Worm (Caenorhabditis elegans) whole organism, L3 larva: ENCODE data around the gene dct-6.

Source experiments
- R02D3.7 ChIP-seq: fragments of 150-350 bp; optimal IDR thresholded peaks from 2 replicates; lab custom pipeline; 2014; ENCODE audit warnings: missing biosample characterization, missing genetic modification characterization
- ZK546.5 ChIP-seq: sonication (generic microtip); optimal IDR thresholded peaks from 2 replicates; lab custom pipeline; 2017; ENCODE audit warnings: missing biosample characterization, missing genetic modification characterization
- aly-2 ChIP-seq: fragments of 150-350 bp; optimal IDR thresholded peaks from 2 replicates; lab custom pipeline; 2014; ENCODE audit warnings: missing biosample characterization, missing genetic modification characterization
- ama-1 ChIP-seq: fragments of 150-350 bp; optimal IDR thresholded peaks from 2 replicates; lab custom pipeline; 2018
- ceh-16 ChIP-seq: sonication (generic microtip); optimal IDR thresholded peaks from 2 replicates; lab custom pipeline; 2017; ENCODE audit warnings: missing biosample characterization, missing genetic modification characterization
- ceh-28 ChIP-seq: fragments of 150-350 bp; optimal IDR thresholded peaks from 2 replicates; lab custom pipeline; 2014; ENCODE audit warnings: missing biosample characterization, missing genetic modification reagents, missing genetic modification characterization
- ceh-82 ChIP-seq: fragments of 150-350 bp; optimal IDR thresholded peaks from 2 replicates; lab custom pipeline; 2014; ENCODE audit warnings: missing biosample characterization, missing genetic modification characterization
- ceh-9 ChIP-seq: sonication (generic microtip); optimal IDR thresholded peaks from 2 replicates; lab custom pipeline; 2018; ENCODE audit warnings: missing biosample characterization, missing genetic modification characterization
- daf-12 ChIP-seq: fragments of 150-350 bp; optimal IDR thresholded peaks from 2 replicates; lab custom pipeline; 2014; ENCODE audit warnings: missing biosample characterization, missing genetic modification reagents, missing genetic modification characterization
- egl-27 ChIP-seq: sonication (generic microtip); optimal IDR thresholded peaks from 4 replicates; lab custom pipeline; 2017; ENCODE audit warnings: missing biosample characterization, missing genetic modification reagents, missing genetic modification characterization
- egl-5 ChIP-seq: fragments of 150-350 bp; optimal IDR thresholded peaks from 2 replicates; lab custom pipeline; 2017; ENCODE audit warnings: missing biosample characterization, missing genetic modification reagents, missing genetic modification characterization, inconsistent platforms
- elt-1 ChIP-seq: fragments of 150-350 bp; optimal IDR thresholded peaks from 2 replicates; lab custom pipeline; 2014; ENCODE audit warnings: missing biosample characterization, missing genetic modification characterization
- elt-2 ChIP-seq: sonication (generic microtip); optimal IDR thresholded peaks from 2 replicates; lab custom pipeline; 2016; ENCODE audit warnings: missing genetic modification reagents, mild to moderate bottlenecking, missing genetic modification characterization, missing compliant biosample characterization
- elt-3 ChIP-seq, 3 experiments: fragments of 150-350 bp in 1 of 3; sonication (generic microtip) in 2 of 3; optimal IDR thresholded peaks; 2 replicates in 2 of 3; 4 replicates in 1 of 3; lab custom pipeline; 2014 to 2017; ENCODE audit warnings: missing biosample characterization in 3 of 3, missing genetic modification characterization in 3 of 3
- eor-1 ChIP-seq, 2 experiments: fragments of 150-350 bp; optimal IDR thresholded peaks; 2 replicates each; lab custom pipeline; 2014 to 2018; ENCODE audit warnings: missing biosample characterization in 2 of 2, missing genetic modification characterization in 2 of 2
- fkh-10 ChIP-seq: sonication (generic microtip); optimal IDR thresholded peaks from 2 replicates; lab custom pipeline; 2017; ENCODE audit warnings: missing biosample characterization, missing genetic modification reagents, missing genetic modification characterization
- fkh-2 ChIP-seq: fragments of 150-350 bp; optimal IDR thresholded peaks from 2 replicates; lab custom pipeline; 2014; ENCODE audit warnings: missing biosample characterization, missing genetic modification reagents, missing genetic modification characterization
- hmg-11 ChIP-seq: sonication (generic microtip); optimal IDR thresholded peaks from 2 replicates; lab custom pipeline; 2016; ENCODE audit warnings: missing genetic modification characterization, missing compliant biosample characterization
- jun-1 ChIP-seq: fragments of 150-350 bp; optimal IDR thresholded peaks from 2 replicates; lab custom pipeline; 2014; ENCODE audit warnings: missing biosample characterization, missing genetic modification reagents, missing genetic modification characterization
- lin-15B ChIP-seq: fragments of 150-350 bp; optimal IDR thresholded peaks from 2 replicates; lab custom pipeline; 2014; ENCODE audit warnings: missing biosample characterization, missing genetic modification characterization
- lin-39 ChIP-seq: fragments of 150-350 bp; optimal IDR thresholded peaks from 2 replicates; lab custom pipeline; 2018; ENCODE audit warnings: missing biosample characterization, missing genetic modification reagents, missing genetic modification characterization
- lsy-12 ChIP-seq: sonication (generic microtip); optimal IDR thresholded peaks from 2 replicates; lab custom pipeline; 2016; ENCODE audit warnings: mild to moderate bottlenecking, missing genetic modification characterization, missing compliant biosample characterization
- mml-1 ChIP-seq: fragments of 150-350 bp; sonication (generic microtip); optimal IDR thresholded peaks from 3 replicates; lab custom pipeline; 2014; ENCODE audit warnings: missing biosample characterization, missing genetic modification characterization
- nfya-1 ChIP-seq: sonication (generic microtip); optimal IDR thresholded peaks from 2 replicates; lab custom pipeline; 2017; ENCODE audit warnings: missing genetic modification characterization, mild to moderate bottlenecking, missing compliant biosample characterization, antibody characterized with exemption, moderate library complexity; ENCODE audit not compliant: insufficient read depth
- nhr-11 ChIP-seq: fragments of 150-350 bp; optimal IDR thresholded peaks from 2 replicates; lab custom pipeline; 2014; ENCODE audit warnings: missing biosample characterization, missing genetic modification characterization
- nhr-12 ChIP-seq: fragments of 150-350 bp; optimal IDR thresholded peaks from 2 replicates; lab custom pipeline; 2014; ENCODE audit warnings: missing biosample characterization, missing genetic modification characterization
- nhr-23 ChIP-seq: fragments of 150-350 bp; optimal IDR thresholded peaks from 2 replicates; lab custom pipeline; 2014; ENCODE audit warnings: missing biosample characterization, missing genetic modification reagents, missing genetic modification characterization
- nhr-237 ChIP-seq: fragments of 150-350 bp; optimal IDR thresholded peaks from 2 replicates; lab custom pipeline; 2014; ENCODE audit warnings: missing biosample characterization, missing genetic modification characterization
- nhr-25 ChIP-seq: sonication (generic microtip); optimal IDR thresholded peaks from 2 replicates; lab custom pipeline; 2017; ENCODE audit warnings: missing biosample characterization, missing genetic modification characterization
- nhr-43 ChIP-seq: sonication (generic microtip); optimal IDR thresholded peaks from 2 replicates; lab custom pipeline; 2016; ENCODE audit warnings: mild to moderate bottlenecking, missing genetic modification characterization, missing compliant biosample characterization; ENCODE audit not compliant: poor library complexity, severe bottlenecking
- nhr-67 ChIP-seq: fragments of 150-350 bp; optimal IDR thresholded peaks from 2 replicates; lab custom pipeline; 2014; ENCODE audit warnings: missing biosample characterization, missing genetic modification characterization
- nhr-76 ChIP-seq: fragments of 150-350 bp; sonication (generic microtip); optimal IDR thresholded peaks from 5 replicates; lab custom pipeline; 2014; ENCODE audit warnings: missing biosample characterization, missing genetic modification characterization
- nhr-77 ChIP-seq: fragments of 150-350 bp; optimal IDR thresholded peaks from 2 replicates; lab custom pipeline; 2014; ENCODE audit warnings: missing biosample characterization, missing genetic modification characterization
- pha-4 ChIP-seq: fragments of 150-350 bp; optimal IDR thresholded peaks from 2 replicates; lab custom pipeline; 2014; ENCODE audit warnings: missing biosample characterization, missing genetic modification reagents, missing genetic modification characterization
- pqm-1 ChIP-seq: fragments of 150-350 bp; optimal IDR thresholded peaks from 2 replicates; lab custom pipeline; 2017; ENCODE audit warnings: missing biosample characterization, missing genetic modification characterization, inconsistent platforms
- sea-2 ChIP-seq: fragments of 150-350 bp; sonication (generic microtip); optimal IDR thresholded peaks from 4 replicates; lab custom pipeline; 2014; ENCODE audit warnings: missing biosample characterization, missing genetic modification reagents, missing genetic modification characterization
- skn-1 ChIP-seq: fragments of 150-350 bp; optimal IDR thresholded peaks from 2 replicates; lab custom pipeline; 2014; ENCODE audit warnings: missing biosample characterization, missing genetic modification characterization
- snpc-4 ChIP-seq: fragments of 150-350 bp; optimal IDR thresholded peaks from 2 replicates; lab custom pipeline; 2014; ENCODE audit warnings: missing biosample characterization, missing genetic modification characterization
- tbx-2 ChIP-seq: sonication (generic microtip); optimal IDR thresholded peaks from 2 replicates; lab custom pipeline; 2016; ENCODE audit warnings: mild to moderate bottlenecking, missing genetic modification characterization, missing compliant biosample characterization
- unc-39 ChIP-seq: sonication (generic microtip); optimal IDR thresholded peaks from 4 replicates; lab custom pipeline; 2017; ENCODE audit warnings: missing biosample characterization, missing genetic modification characterization
- unc-62 ChIP-seq: fragments of 150-350 bp; sonication (generic microtip); optimal IDR thresholded peaks from 4 replicates; lab custom pipeline; 2014; ENCODE audit warnings: missing biosample characterization, missing genetic modification reagents, missing genetic modification characterization
- zag-1 ChIP-seq: fragments of 150-350 bp; optimal IDR thresholded peaks from 2 replicates; lab custom pipeline; 2014; ENCODE audit warnings: missing biosample characterization, missing genetic modification characterization
- ztf-4 ChIP-seq: fragments of 150-350 bp; optimal IDR thresholded peaks from 2 replicates; lab custom pipeline; 2014; ENCODE audit warnings: missing biosample characterization, missing genetic modification characterization

Gene dct-6

DNA sequence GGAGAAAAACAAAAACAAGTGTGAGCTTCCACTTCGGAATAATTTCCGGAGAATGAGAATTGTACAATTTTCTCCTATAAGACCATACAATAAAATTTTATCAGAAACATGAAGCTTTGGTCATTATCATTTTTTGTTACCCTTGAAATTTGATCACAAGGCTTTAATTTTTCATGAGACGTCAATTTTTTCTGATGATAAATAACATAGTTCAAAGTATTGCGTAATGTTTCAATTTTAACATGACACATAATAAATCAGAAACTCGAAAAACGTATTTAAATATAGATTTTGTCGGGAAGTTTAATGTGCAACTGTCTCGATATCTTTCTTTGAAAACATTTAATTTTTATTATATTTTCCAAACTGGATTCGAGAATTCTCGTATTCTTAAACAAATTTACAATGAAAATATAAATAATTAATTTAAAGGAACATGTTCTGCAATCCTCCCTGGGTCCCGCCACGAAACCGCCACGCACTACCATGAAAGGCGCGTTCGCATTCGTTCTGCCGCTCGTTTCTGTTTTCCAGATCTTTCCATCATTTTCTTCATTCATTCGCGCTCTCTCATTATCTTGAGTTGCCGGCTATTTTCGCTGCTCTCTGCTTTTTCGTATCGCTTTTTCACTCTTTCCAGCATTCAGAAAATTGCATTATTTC, 27.3 kb upstream of the dct-6 start:
- TF ChIP-seq nfya-1, result no peak
- TF ChIP-seq R02D3.7 (tag; lab: Kevin White, UChicago), result no peak
- TF ChIP-seq pha-4 (tag; lab: Kevin White, UChicago), result peak; percentile 57
- no peak for TF ChIP-seq fkh-2
- TF ChIP-seq egl-5 (tag; lab: Kevin White, UChicago), result no peak
- TF ChIP-seq nhr-77 (tag; lab: Kevin White, UChicago), result no peak
- peak; percentile 69 for TF ChIP-seq elt-2 (tag; lab: Kevin White, UChicago)
- no peak for TF ChIP-seq daf-12 (tag; lab: Kevin White, UChicago)
- TF ChIP-seq lsy-12, result no peak
- TF ChIP-seq pqm-1 (tag; lab: Kevin White, UChicago), result peak; percentile 61
- no peak for TF ChIP-seq nhr-25 (tag; lab: Kevin White, UChicago)
- peak; percentile 13 for TF ChIP-seq lin-39 (tag; lab: Kevin White, UChicago)
- TF ChIP-seq nhr-67 (tag; lab: Kevin White, UChicago), result no peak

DNA sequence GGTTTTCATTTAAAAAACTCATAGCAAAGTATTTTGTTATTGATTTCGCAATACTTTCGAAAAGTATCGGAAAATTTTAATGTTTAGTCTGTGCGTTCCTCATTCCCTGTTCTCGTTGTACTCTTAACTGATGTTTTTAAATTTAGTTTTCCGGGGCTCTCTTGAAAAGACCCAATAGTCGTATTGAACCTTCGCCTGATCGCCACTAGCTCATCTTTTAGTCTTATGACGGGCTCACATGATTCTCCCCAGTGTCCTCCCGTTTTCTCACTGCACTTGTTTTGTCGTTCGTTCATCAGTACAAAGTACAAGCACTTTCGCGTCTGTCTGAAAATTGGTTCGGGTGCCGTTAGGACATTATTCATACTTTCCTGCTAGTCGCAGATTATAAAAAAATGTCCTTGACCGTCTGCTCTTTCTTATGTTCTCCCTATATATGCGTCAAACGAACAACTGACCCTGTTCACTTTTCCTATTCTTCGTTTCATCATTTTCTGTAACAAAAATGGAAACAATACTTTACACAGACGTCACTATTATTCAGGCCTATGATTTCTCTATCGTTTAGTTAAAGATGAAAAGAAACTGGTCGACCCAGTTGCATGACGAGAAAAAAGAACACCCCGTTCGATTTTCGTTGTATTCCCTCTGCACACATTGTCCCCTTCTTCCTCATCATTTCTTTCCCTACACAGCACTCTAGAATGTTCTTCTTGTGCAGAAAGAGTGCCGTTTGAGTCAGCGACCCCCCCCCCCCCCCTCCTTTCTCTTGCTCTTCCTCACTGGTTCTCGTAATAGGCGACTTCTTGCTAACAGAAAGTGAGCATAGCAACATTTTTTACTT, 26.5 kb upstream of the dct-6 start, which contains the start of gene ubq-1:
Gene ubq-1, plus strand, starts transcription at position 802 of the 844 bp plus-strand sequence.
- TF ChIP-seq nfya-1 (peak; percentile 24), nhr-67 (tag; lab: Kevin White, UChicago) (no peak), nhr-12 (tag; lab: Kevin White, UChicago) (no peak), ama-1 (lab: Kevin White, UChicago) (peak; percentile 59), sea-2 (GFP tag; lab: Kevin White, UChicago) (no peak), unc-39 (no peak), eor-1 (tag; optimal IDR thresholded peaks at IDR 0.05; lab: Kevin White, UChicago) (no peak), mml-1 (tag; lab: Kevin White, UChicago) (no peak), egl-27 (tag; lab: Kevin White, UChicago) (peak; percentile 15), ceh-28 (no peak), R02D3.7 (tag; lab: Kevin White, UChicago) (no peak), nhr-25 (tag; lab: Kevin White, UChicago) (peak; percentile 64), nhr-11 (tag; lab: Kevin White, UChicago) (no peak), skn-1 (no peak), nhr-23 (tag; lab: Kevin White, UChicago) (peak; percentile 7), ztf-4 (tag; lab: Kevin White, UChicago) (no peak), elt-3 (tag; optimal IDR thresholded peaks at IDR 0.05; lab: Kevin White, UChicago) (no peak), ceh-82 (tag; lab: Kevin White, UChicago) (peak; percentile 15), lin-15B (tag; lab: Kevin White, UChicago) (no peak), ZK546.5 (tag; lab: Kevin White, UChicago) (no peak), elt-2 (tag; lab: Kevin White, UChicago) (peak; percentile 15), hmg-11 (tag; lab: Kevin White, UChicago) (peak; percentile 28), pha-4 (tag; lab: Kevin White, UChicago) (peak; percentile 61), nhr-76 (tag; lab: Kevin White, UChicago) (no peak)

DNA sequence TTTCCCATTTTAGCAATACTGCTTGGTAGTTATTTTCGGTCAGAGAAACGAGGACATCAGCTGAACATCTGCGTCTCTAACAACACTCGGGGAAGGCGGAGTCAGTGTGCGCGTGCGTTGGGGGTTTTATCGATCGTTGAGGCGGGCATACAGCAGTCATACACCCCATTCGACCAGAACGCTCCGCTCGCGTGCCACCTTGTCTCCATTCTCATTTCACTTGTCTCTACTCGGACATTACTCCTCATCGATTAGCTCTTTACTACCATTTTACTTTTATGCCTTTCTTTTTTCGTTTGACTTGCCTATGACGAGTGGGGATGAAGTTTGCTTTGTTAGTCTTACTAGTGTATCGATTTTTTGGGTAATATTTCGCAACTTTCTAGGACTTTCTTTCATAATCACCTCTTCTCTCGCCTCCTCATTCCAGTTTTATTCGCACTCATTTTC, 25.7 kb upstream of the dct-6 start:
- TF ChIP-seq sea-2 (GFP tag; lab: Kevin White, UChicago) (peak; percentile 76), lsy-12 (peak; percentile 3), nhr-237 (no peak), lin-39 (tag; lab: Kevin White, UChicago) (peak; percentile 95), unc-62 (GFP tag; lab: Kevin White, UChicago) (no peak), aly-2 (tag; lab: Kevin White, UChicago) (peak; percentile 2), snpc-4 (no peak), nhr-43 (tag; lab: Kevin White, UChicago) (no peak), eor-1 (tag; optimal IDR thresholded peaks at IDR 0.05; lab: Kevin White, UChicago) (no peak), nhr-25 (tag; lab: Kevin White, UChicago) (peak; percentile 78), nhr-67 (tag; lab: Kevin White, UChicago) (no peak), jun-1 (tag; lab: Kevin White, UChicago) (peak; percentile 20), fkh-2 (no peak), nhr-77 (tag; lab: Kevin White, UChicago) (no peak), R02D3.7 (tag; lab: Kevin White, UChicago) (peak; percentile 30), unc-39 (no peak), fkh-10 (GFP tag; lab: Kevin White, UChicago) (peak; percentile 78), ceh-82 (tag; lab: Kevin White, UChicago) (no peak), elt-3 (tag; optimal IDR thresholded peaks at IDR 0.05; lab: Kevin White, UChicago) (no peak), egl-27 (tag; lab: Kevin White, UChicago) (no peak), zag-1 (no peak), ZK546.5 (tag; lab: Kevin White, UChicago) (no peak), lin-15B (tag; lab: Kevin White, UChicago) (no peak), nfya-1 (peak; percentile 78), ceh-16 (no peak), tbx-2 (peak; percentile 12), ceh-9 (tag; lab: Kevin White, UChicago) (no peak), egl-5 (tag; lab: Kevin White, UChicago) (peak; percentile 76), elt-1 (tag; lab: Kevin White, UChicago) (no peak), elt-2 (tag; lab: Kevin White, UChicago) (peak; percentile 52), pqm-1 (tag; lab: Kevin White, UChicago) (peak; percentile 21), ceh-28 (peak; percentile 87)
